Worm (Caenorhabditis elegans): ENCODE measurements around the gene C16D9.3.

Gene C16D9.3

DNA sequence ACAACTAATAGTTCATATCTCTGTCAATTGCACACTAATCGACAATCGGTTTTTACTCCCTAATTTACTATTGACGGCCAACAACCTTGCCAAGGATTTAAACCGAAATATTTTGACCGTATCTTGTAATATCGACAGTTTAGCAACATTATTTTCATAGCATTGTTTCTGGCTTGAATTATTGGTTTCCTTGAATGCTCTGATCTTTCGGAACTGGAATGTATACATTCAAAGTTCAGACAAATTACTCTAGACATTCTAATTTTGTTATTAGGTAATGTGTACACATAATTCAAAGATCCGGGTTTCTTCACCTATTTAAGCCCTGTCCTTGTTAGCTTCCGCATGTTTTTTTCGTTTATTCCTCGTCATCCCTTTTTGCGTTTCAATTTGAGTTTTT, 24.1 kb upstream of the C16D9.3 start, which contains the start of gene C16D9.9:
C16D9.9 (plus strand) TSS at position 301 of the 400 bp plus-strand sequence.
- no peak for TF ChIP-seq K11D2.4 (GFP tag; IDR thresholded peaks at IDR 0.05)
- TF ChIP-seq pha-4 (tag; optimal IDR thresholded peaks at IDR 0.05): no peak

ce11 chrV:8263466-8263865, 23.6 kb upstream of the C16D9.3 start, which contains the start of gene C16D9.8:
Gene C16D9.8 (minus strand): TSS chrV:8263566.
- no peak for TF ChIP-seq T26A5.8 (tag; optimal IDR thresholded peaks at IDR 0.05)
- no peak for TF ChIP-seq nhr-120 (GFP tag; IDR thresholded peaks at IDR 0.05)
- no peak for TF ChIP-seq ztf-22 (GFP tag; optimal IDR thresholded peaks at IDR 0.05)
- TF ChIP-seq D2030.7 (GFP tag; IDR thresholded peaks at IDR 0.05): no peak
- TF ChIP-seq ceh-40 (GFP tag; IDR thresholded peaks at IDR 0.05): no peak
- no peak for TF ChIP-seq gei-17 (GFP tag; optimal IDR thresholded peaks at IDR 0.05)
- no peak for TF ChIP-seq lsy-27 (tag; optimal IDR thresholded peaks at IDR 0.05; ENCODE audit: borderline replicate concordance, insufficient read depth)
- no peak for TF ChIP-seq hmg-20 (GFP tag; IDR thresholded peaks at IDR 0.05)
- TF ChIP-seq die-1 (tag; optimal IDR thresholded peaks at IDR 0.05): no peak
- TF ChIP-seq snpc-3.4 (tag; optimal IDR thresholded peaks at IDR 0.05): no peak
- no peak for TF ChIP-seq akir-1 (GFP tag; optimal IDR thresholded peaks at IDR 0.05)

ce11 chrV:8262212-8262611, 22.4 kb upstream of the C16D9.3 start:
- TF ChIP-seq rpc-1 (optimal IDR thresholded peaks at IDR 0.05): no peak
- no peak for TF ChIP-seq rpc-1 (tag; optimal IDR thresholded peaks at IDR 0.05)
- no peak for TF ChIP-seq chd-7 (tag; optimal IDR thresholded peaks at IDR 0.05)
- TF ChIP-seq F37B4.10 (GFP tag; IDR thresholded peaks at IDR 0.05): no peak
- TF ChIP-seq B0336.3 (GFP tag; IDR thresholded peaks at IDR 0.05): no peak
- TF ChIP-seq C17E4.6 (GFP tag; IDR thresholded peaks at IDR 0.05): no peak
- no peak for TF ChIP-seq madf-8 (GFP tag; conservative IDR thresholded peaks at IDR 0.05)
- TF ChIP-seq mcd-1 (GFP tag; IDR thresholded peaks at IDR 0.05): no peak
- TF ChIP-seq pbrm-1 (GFP tag; IDR thresholded peaks at IDR 0.05): no peak
- TF ChIP-seq gei-17 (GFP tag; optimal IDR thresholded peaks at IDR 0.05): no peak
- TF ChIP-seq hsf-1 (GFP tag; IDR thresholded peaks at IDR 0.05): no peak
- TF ChIP-seq ama-1 (optimal IDR thresholded peaks at IDR 0.05): no peak
- TF ChIP-seq ama-1 (GFP tag; optimal IDR thresholded peaks at IDR 0.05): no peak
- no peak for TF ChIP-seq hlh-26 (GFP tag; conservative IDR thresholded peaks at IDR 0.05)
- no peak for TF ChIP-seq akir-1 (GFP tag; optimal IDR thresholded peaks at IDR 0.05)
- TF ChIP-seq B0261.1 (tag; optimal IDR thresholded peaks at IDR 0.05): no peak
- TF ChIP-seq Y67H2A.10 (GFP tag; conservative IDR thresholded peaks at IDR 0.05): no peak
- TF ChIP-seq dpl-1 (GFP tag; optimal IDR thresholded peaks at IDR 0.05): no peak
- no peak for TF ChIP-seq F52B5.7 (tag; optimal IDR thresholded peaks at IDR 0.05)
- no peak for TF ChIP-seq madf-6 (GFP tag; IDR thresholded peaks at IDR 0.05)

- TF ChIP-seq let-526 (GFP tag; IDR thresholded peaks at IDR 0.05) (no peak), somi-1 (GFP tag; optimal IDR thresholded peaks at IDR 0.05) (no peak), hlh-26 (GFP tag; conservative IDR thresholded peaks at IDR 0.05) (no peak), tbx-9 (tag; optimal IDR thresholded peaks at IDR 0.05; ENCODE audit: borderline replicate concordance) (no peak), B0035.1 (tag; optimal IDR thresholded peaks at IDR 0.05) (no peak), attf-6 (GFP tag; IDR thresholded peaks at IDR 0.05) (no peak), nhr-27 (tag; optimal IDR thresholded peaks at IDR 0.05) (no peak)
These were observed 19.2 kb upstream of the C16D9.3 start, which contains the start of gene C16D9.1 for ce11 chrV:8259016-8259415. Gene C16D9.1 (plus strand): TSS chrV:8259316.

All from whole organism, young adult.